Worm (Caenorhabditis elegans): ENCODE data around the gene hpo-7.
A peak's percentile ranks its signal among the peaks of the same experiment; 100 is the strongest.

Gene hpo-7

DNA sequence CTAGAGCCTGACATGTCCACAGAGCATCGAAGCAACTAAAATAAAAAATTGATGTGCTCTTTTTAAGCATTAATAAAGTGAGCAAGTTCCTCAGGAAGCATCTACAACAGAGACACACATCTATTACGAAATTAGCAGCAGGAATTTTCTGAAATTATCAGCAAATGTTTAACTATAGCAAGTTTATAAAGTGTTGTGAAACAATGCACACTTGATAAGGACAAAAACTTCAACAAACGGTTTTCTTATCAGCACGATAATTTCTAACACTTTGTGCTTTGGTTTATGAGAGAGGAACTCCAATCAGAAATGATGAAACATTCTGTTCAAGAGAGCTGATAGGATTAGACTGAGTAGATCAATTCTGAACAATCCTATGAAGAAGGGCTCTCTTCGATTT lies 44.9 kb downstream of the hpo-7 start, which contains the start of gene trpl-5:
TSS of gene trpl-5 (minus strand) at position 32 of the 400 bp plus-strand sequence.
- TF ChIP-seq rnt-1 (tag; optimal IDR thresholded peaks at IDR 0.05) (no peak), elt-2 (tag; optimal IDR thresholded peaks at IDR 0.05) (peak; percentile 80)

DNA sequence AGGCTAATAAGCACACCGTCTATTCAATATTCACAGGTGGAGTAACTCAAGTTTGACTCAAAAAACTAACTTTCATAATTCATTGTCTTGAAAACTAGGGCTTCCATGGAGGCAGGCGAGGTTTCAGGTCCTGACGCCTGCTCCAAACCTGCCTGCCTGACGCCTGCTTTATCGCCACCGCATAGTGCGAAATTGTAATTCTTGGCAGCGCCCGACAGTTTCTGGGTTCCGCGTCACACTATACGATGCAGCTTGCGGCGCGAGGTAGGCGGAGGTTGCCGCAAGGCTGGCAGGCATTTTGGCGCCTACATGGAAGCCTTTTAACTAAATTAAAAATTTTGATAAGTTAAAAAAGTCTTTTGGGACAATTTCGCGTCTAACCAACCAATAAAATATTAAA lies 48.3 kb downstream of the hpo-7 start:
- TF ChIP-seq C38D4.7 (GFP tag; optimal IDR thresholded peaks at IDR 0.05) = no peak
- TF ChIP-seq che-1 (tag; optimal IDR thresholded peaks at IDR 0.05) = no peak
- TF ChIP-seq hlh-15 (tag; optimal IDR thresholded peaks at IDR 0.05) = no peak
- TF ChIP-seq unc-86 (tag; optimal IDR thresholded peaks at IDR 0.05) = no peak
- TF ChIP-seq zip-5 (tag; optimal IDR thresholded peaks at IDR 0.05) = no peak
- no peak for TF ChIP-seq ceh-48 (tag; optimal IDR thresholded peaks at IDR 0.05)
- no peak for TF ChIP-seq tbx-2 (tag; optimal IDR thresholded peaks at IDR 0.05)
- TF ChIP-seq ama-1 (optimal IDR thresholded peaks at IDR 0.05) = no peak
- no peak for TF ChIP-seq T23F11.4 (GFP tag; optimal IDR thresholded peaks at IDR 0.05)
- TF ChIP-seq ets-4 (tag; optimal IDR thresholded peaks at IDR 0.05) = no peak
- no peak for TF ChIP-seq ceh-14 (tag; optimal IDR thresholded peaks at IDR 0.05)
- TF ChIP-seq dve-1 (tag; optimal IDR thresholded peaks at IDR 0.05) = no peak
- TF ChIP-seq sdc-2 (tag; optimal IDR thresholded peaks at IDR 0.05) = no peak
- TF ChIP-seq ceh-22 (tag; optimal IDR thresholded peaks at IDR 0.05) = no peak
- no peak for TF ChIP-seq ceh-19 (GFP tag; optimal IDR thresholded peaks at IDR 0.05)

DNA sequence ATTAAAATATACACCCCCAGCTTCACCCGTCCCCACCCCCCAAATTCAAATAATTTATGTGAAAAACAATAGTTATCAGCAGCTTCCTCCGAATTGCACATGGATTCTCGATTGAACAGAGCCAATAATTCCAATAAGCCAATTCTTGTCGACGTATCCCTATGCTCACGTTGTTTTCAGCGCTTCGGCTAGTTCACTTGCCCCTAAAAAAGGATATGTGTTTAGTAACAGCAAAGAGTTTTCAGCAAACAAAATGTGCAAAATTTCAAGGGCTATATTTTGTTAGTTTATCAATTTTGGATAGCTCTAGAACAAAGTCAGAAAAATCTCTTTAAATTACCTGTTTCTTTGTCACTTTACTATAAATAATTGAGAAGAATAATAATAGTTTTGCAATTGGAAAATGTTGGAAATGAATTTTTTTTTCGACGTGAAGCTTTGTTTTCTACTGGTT lies 51.8 kb downstream of the hpo-7 start, which contains the start of the genes T16A1.5 and fbxc-49:
TSS of gene T16A1.5 (minus strand) at position 101 of the 454 bp plus-strand sequence.
TSS of gene fbxc-49 (plus strand) at position 404 of the 454 bp plus-strand sequence.
- TF ChIP-seq hlh-8 (tag; optimal IDR thresholded peaks at IDR 0.05) (no peak), ceh-34 (tag; optimal IDR thresholded peaks at IDR 0.05) (no peak), pax-1 (tag; optimal IDR thresholded peaks at IDR 0.05) (no peak), ceh-9 (tag; optimal IDR thresholded peaks at IDR 0.05) (no peak), mec-3 (tag; optimal IDR thresholded peaks at IDR 0.05; ENCODE audit: borderline replicate concordance) (no peak)

Measured in whole organism, late embryonic.